Worm (Caenorhabditis elegans) whole organism, L3 larva: ENCODE results near the gene bgal-1.
A peak's percentile ranks its signal among the peaks of the same experiment; 100 is the strongest.

Experiments used
- R02D3.7 ChIP-seq: fragments of 150-350 bp; optimal IDR thresholded peaks from 2 replicates; lab custom pipeline; 2014; ENCODE audit warnings: missing biosample characterization, missing genetic modification characterization
- ZK546.5 ChIP-seq: sonication (generic microtip); optimal IDR thresholded peaks from 2 replicates; lab custom pipeline; 2017; ENCODE audit warnings: missing biosample characterization, missing genetic modification characterization
- ama-1 ChIP-seq: fragments of 150-350 bp; optimal IDR thresholded peaks from 2 replicates; lab custom pipeline; 2018
- ceh-16 ChIP-seq: sonication (generic microtip); optimal IDR thresholded peaks from 2 replicates; lab custom pipeline; 2017; ENCODE audit warnings: missing biosample characterization, missing genetic modification characterization
- ceh-28 ChIP-seq: fragments of 150-350 bp; optimal IDR thresholded peaks from 2 replicates; lab custom pipeline; 2014; ENCODE audit warnings: missing biosample characterization, missing genetic modification reagents, missing genetic modification characterization
- ceh-9 ChIP-seq: sonication (generic microtip); optimal IDR thresholded peaks from 2 replicates; lab custom pipeline; 2018; ENCODE audit warnings: missing biosample characterization, missing genetic modification characterization
- daf-12 ChIP-seq: fragments of 150-350 bp; optimal IDR thresholded peaks from 2 replicates; lab custom pipeline; 2014; ENCODE audit warnings: missing biosample characterization, missing genetic modification reagents, missing genetic modification characterization
- egl-27 ChIP-seq: sonication (generic microtip); optimal IDR thresholded peaks from 4 replicates; lab custom pipeline; 2017; ENCODE audit warnings: missing biosample characterization, missing genetic modification reagents, missing genetic modification characterization
- elt-2 ChIP-seq: sonication (generic microtip); optimal IDR thresholded peaks from 2 replicates; lab custom pipeline; 2016; ENCODE audit warnings: missing genetic modification reagents, mild to moderate bottlenecking, missing genetic modification characterization, missing compliant biosample characterization
- elt-3 ChIP-seq, 3 experiments: fragments of 150-350 bp in 1 of 3; sonication (generic microtip) in 2 of 3; optimal IDR thresholded peaks; 2 replicates in 2 of 3; 4 replicates in 1 of 3; lab custom pipeline; 2014 to 2017; ENCODE audit warnings: missing biosample characterization in 3 of 3, missing genetic modification characterization in 3 of 3
- eor-1 ChIP-seq, 2 experiments: fragments of 150-350 bp; optimal IDR thresholded peaks; 2 replicates each; lab custom pipeline; 2014 to 2018; ENCODE audit warnings: missing biosample characterization in 2 of 2, missing genetic modification characterization in 2 of 2
- fkh-10 ChIP-seq: sonication (generic microtip); optimal IDR thresholded peaks from 2 replicates; lab custom pipeline; 2017; ENCODE audit warnings: missing biosample characterization, missing genetic modification reagents, missing genetic modification characterization
- fkh-2 ChIP-seq: fragments of 150-350 bp; optimal IDR thresholded peaks from 2 replicates; lab custom pipeline; 2014; ENCODE audit warnings: missing biosample characterization, missing genetic modification reagents, missing genetic modification characterization
- fos-1 ChIP-seq: fragments of 150-350 bp; optimal IDR thresholded peaks from 2 replicates; lab custom pipeline; 2014; ENCODE audit warnings: missing biosample characterization, missing genetic modification characterization
- hmg-11 ChIP-seq: sonication (generic microtip); optimal IDR thresholded peaks from 2 replicates; lab custom pipeline; 2016; ENCODE audit warnings: missing genetic modification characterization, missing compliant biosample characterization
- lin-15B ChIP-seq: fragments of 150-350 bp; optimal IDR thresholded peaks from 2 replicates; lab custom pipeline; 2014; ENCODE audit warnings: missing biosample characterization, missing genetic modification characterization
- lin-39 ChIP-seq: fragments of 150-350 bp; optimal IDR thresholded peaks from 2 replicates; lab custom pipeline; 2018; ENCODE audit warnings: missing biosample characterization, missing genetic modification reagents, missing genetic modification characterization
- lsy-12 ChIP-seq: sonication (generic microtip); optimal IDR thresholded peaks from 2 replicates; lab custom pipeline; 2016; ENCODE audit warnings: mild to moderate bottlenecking, missing genetic modification characterization, missing compliant biosample characterization
- mdl-1 ChIP-seq: fragments of 150-350 bp; optimal IDR thresholded peaks from 2 replicates; lab custom pipeline; 2014; ENCODE audit warnings: missing biosample characterization, missing genetic modification characterization
- mml-1 ChIP-seq: fragments of 150-350 bp; sonication (generic microtip); optimal IDR thresholded peaks from 3 replicates; lab custom pipeline; 2014; ENCODE audit warnings: missing biosample characterization, missing genetic modification characterization
- nfya-1 ChIP-seq: sonication (generic microtip); optimal IDR thresholded peaks from 2 replicates; lab custom pipeline; 2017; ENCODE audit warnings: missing genetic modification characterization, mild to moderate bottlenecking, missing compliant biosample characterization, antibody characterized with exemption, moderate library complexity; ENCODE audit not compliant: insufficient read depth
- nhr-11 ChIP-seq: fragments of 150-350 bp; optimal IDR thresholded peaks from 2 replicates; lab custom pipeline; 2014; ENCODE audit warnings: missing biosample characterization, missing genetic modification characterization
- nhr-12 ChIP-seq: fragments of 150-350 bp; optimal IDR thresholded peaks from 2 replicates; lab custom pipeline; 2014; ENCODE audit warnings: missing biosample characterization, missing genetic modification characterization
- nhr-23 ChIP-seq: fragments of 150-350 bp; optimal IDR thresholded peaks from 2 replicates; lab custom pipeline; 2014; ENCODE audit warnings: missing biosample characterization, missing genetic modification reagents, missing genetic modification characterization
- nhr-237 ChIP-seq: fragments of 150-350 bp; optimal IDR thresholded peaks from 2 replicates; lab custom pipeline; 2014; ENCODE audit warnings: missing biosample characterization, missing genetic modification characterization
- nhr-25 ChIP-seq: sonication (generic microtip); optimal IDR thresholded peaks from 2 replicates; lab custom pipeline; 2017; ENCODE audit warnings: missing biosample characterization, missing genetic modification characterization
- nhr-28 ChIP-seq: fragments of 150-350 bp; optimal IDR thresholded peaks from 2 replicates; lab custom pipeline; 2014; ENCODE audit warnings: missing biosample characterization, missing genetic modification characterization
- nhr-43 ChIP-seq: sonication (generic microtip); optimal IDR thresholded peaks from 2 replicates; lab custom pipeline; 2016; ENCODE audit warnings: mild to moderate bottlenecking, missing genetic modification characterization, missing compliant biosample characterization; ENCODE audit not compliant: poor library complexity, severe bottlenecking
- nhr-76 ChIP-seq: fragments of 150-350 bp; sonication (generic microtip); optimal IDR thresholded peaks from 5 replicates; lab custom pipeline; 2014; ENCODE audit warnings: missing biosample characterization, missing genetic modification characterization
- nhr-77 ChIP-seq: fragments of 150-350 bp; optimal IDR thresholded peaks from 2 replicates; lab custom pipeline; 2014; ENCODE audit warnings: missing biosample characterization, missing genetic modification characterization
- pha-4 ChIP-seq: fragments of 150-350 bp; optimal IDR thresholded peaks from 2 replicates; lab custom pipeline; 2014; ENCODE audit warnings: missing biosample characterization, missing genetic modification reagents, missing genetic modification characterization
- sea-2 ChIP-seq: fragments of 150-350 bp; sonication (generic microtip); optimal IDR thresholded peaks from 4 replicates; lab custom pipeline; 2014; ENCODE audit warnings: missing biosample characterization, missing genetic modification reagents, missing genetic modification characterization
- skn-1 ChIP-seq: fragments of 150-350 bp; optimal IDR thresholded peaks from 2 replicates; lab custom pipeline; 2014; ENCODE audit warnings: missing biosample characterization, missing genetic modification characterization
- tbx-2 ChIP-seq: sonication (generic microtip); optimal IDR thresholded peaks from 2 replicates; lab custom pipeline; 2016; ENCODE audit warnings: mild to moderate bottlenecking, missing genetic modification characterization, missing compliant biosample characterization
- unc-62 ChIP-seq: fragments of 150-350 bp; sonication (generic microtip); optimal IDR thresholded peaks from 4 replicates; lab custom pipeline; 2014; ENCODE audit warnings: missing biosample characterization, missing genetic modification reagents, missing genetic modification characterization
- ztf-11 ChIP-seq: fragments of 150-350 bp; optimal IDR thresholded peaks from 2 replicates; lab custom pipeline; 2014; ENCODE audit warnings: missing biosample characterization, missing genetic modification characterization
- ztf-4 ChIP-seq: fragments of 150-350 bp; optimal IDR thresholded peaks from 2 replicates; lab custom pipeline; 2014; ENCODE audit warnings: missing biosample characterization, missing genetic modification characterization

Gene bgal-1

ce11 chrV:11225981-11226380 is at the start of gene bgal-1:
Gene bgal-1 (minus strand): TSS chrV:11226018.
- TF ChIP-seq nhr-23 (peak; percentile 40), egl-27 (tag; lab: Kevin White, UChicago) (no peak), ama-1 (lab: Kevin White, UChicago) (peak; percentile 69), nfya-1 (tag; lab: Kevin White, UChicago) (peak; percentile 15), nhr-76 (no peak), ceh-16 (tag; lab: Kevin White, UChicago) (no peak), tbx-2 (tag; lab: Kevin White, UChicago) (peak; percentile 1), mml-1 (tag; lab: Kevin White, UChicago) (no peak), nhr-237 (no peak), pha-4 (peak; percentile 62), eor-1 (tag; optimal IDR thresholded peaks at IDR 0.05; lab: Kevin White, UChicago) (no peak), ceh-9 (tag; lab: Kevin White, UChicago) (no peak), elt-2 (peak; percentile 23), lin-15B (tag; lab: Kevin White, UChicago) (no peak), fkh-10 (GFP tag; lab: Kevin White, UChicago) (no peak), lin-39 (tag; lab: Kevin White, UChicago) (peak; percentile 4), skn-1 (tag; lab: Kevin White, UChicago) (no peak), ztf-11 (no peak), nhr-25 (peak; percentile 21), lsy-12 (tag; lab: Kevin White, UChicago) (peak; percentile 33), R02D3.7 (tag; lab: Kevin White, UChicago) (no peak), nhr-28 (no peak), fos-1 (tag; lab: Kevin White, UChicago) (no peak), ZK546.5 (tag; lab: Kevin White, UChicago) (no peak), nhr-12 (no peak), fkh-2 (tag; lab: Kevin White, UChicago) (no peak), sea-2 (GFP tag; lab: Kevin White, UChicago) (no peak), nhr-11 (no peak)

DNA sequence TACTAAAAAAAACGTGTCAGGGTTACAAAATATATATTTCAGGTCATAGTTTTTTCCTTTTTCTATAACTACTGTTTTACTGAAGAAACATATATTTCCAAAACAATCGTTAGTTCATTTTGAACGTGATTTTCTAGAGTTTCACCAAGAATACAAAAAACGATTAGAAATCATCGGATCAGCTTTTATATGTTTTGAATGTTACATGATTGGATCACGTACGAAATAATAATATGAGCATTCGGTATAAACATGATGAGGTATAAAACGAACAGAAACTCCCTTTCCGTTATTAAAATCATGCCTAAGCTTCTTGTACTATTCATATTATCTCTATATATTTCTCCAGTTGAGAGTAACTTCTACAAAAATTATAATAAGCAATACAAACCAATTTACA is 47.0 kb upstream of the bgal-1 start, which contains the start of gene clec-223:
clec-223 (plus strand) TSS at position 301 of the 400 bp plus-strand sequence.
- TF ChIP-seq elt-3 (tag; optimal IDR thresholded peaks at IDR 0.05; lab: Kevin White, UChicago): no peak
- no peak for TF ChIP-seq ceh-9 (tag; lab: Kevin White, UChicago)
- TF ChIP-seq nhr-43 (tag; lab: Kevin White, UChicago): no peak
- TF ChIP-seq ZK546.5 (tag; lab: Kevin White, UChicago): no peak
- TF ChIP-seq sea-2 (GFP tag; lab: Kevin White, UChicago): no peak
- no peak for TF ChIP-seq ceh-28 (tag; lab: Kevin White, UChicago)
- no peak for TF ChIP-seq nfya-1 (tag; lab: Kevin White, UChicago)
- no peak for TF ChIP-seq nhr-76
- no peak for TF ChIP-seq tbx-2 (tag; lab: Kevin White, UChicago)
- TF ChIP-seq nhr-77 (tag; lab: Kevin White, UChicago): no peak
- no peak for TF ChIP-seq nhr-23
- TF ChIP-seq ama-1 (lab: Kevin White, UChicago): no peak

DNA sequence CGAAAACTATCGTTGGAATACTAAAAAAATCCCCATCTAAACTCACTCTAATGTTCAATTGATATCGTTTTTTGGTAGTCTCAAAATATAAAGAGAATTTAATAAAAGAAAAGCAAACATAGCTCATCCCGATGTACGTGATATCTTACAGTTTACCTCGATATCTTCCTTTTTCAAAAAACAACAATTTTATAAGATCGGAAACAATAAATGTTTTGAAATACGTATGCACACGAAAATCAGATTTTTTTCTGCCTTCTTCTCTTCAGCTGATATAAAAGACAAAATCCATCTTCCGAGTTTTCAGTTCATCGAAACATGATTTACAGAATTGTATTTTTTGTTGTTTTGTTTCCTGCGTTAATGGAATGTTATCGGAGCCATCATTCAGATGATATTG is 45.2 kb upstream of the bgal-1 start, which contains the start of gene clec-222:
clec-222 (plus strand) TSS at position 301 of the 400 bp plus-strand sequence.
- TF ChIP-seq ztf-4 (tag; lab: Kevin White, UChicago): no peak
- no peak for TF ChIP-seq nhr-28

DNA sequence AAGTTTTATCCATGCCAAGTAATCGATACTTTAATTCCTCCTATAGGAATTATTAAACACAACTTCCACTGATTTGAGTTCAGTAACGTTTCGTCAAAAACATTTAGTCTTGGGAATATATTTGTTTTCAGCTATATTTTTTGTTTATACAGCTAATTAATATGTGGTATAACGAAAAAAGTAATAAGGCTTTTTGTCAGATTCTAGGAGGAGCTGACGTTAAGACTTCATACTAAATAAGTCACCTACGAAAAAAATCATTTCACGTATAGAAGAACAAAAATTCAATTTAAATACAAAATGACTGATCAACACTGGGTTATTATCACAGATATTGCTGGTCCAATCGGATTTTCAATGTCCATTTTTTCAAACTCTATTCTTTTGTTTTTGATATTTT is 43.0 kb upstream of the bgal-1 start, which contains the start of gene str-115:
str-115 (plus strand) TSS at position 301 of the 400 bp plus-strand sequence.
- no peak for TF ChIP-seq unc-62 (GFP tag; lab: Kevin White, UChicago)
- TF ChIP-seq ceh-16 (tag; lab: Kevin White, UChicago): no peak
- no peak for TF ChIP-seq ama-1 (lab: Kevin White, UChicago)
- TF ChIP-seq hmg-11 (tag; lab: Kevin White, UChicago): no peak

- TF ChIP-seq unc-62 (GFP tag; lab: Kevin White, UChicago) (no peak), elt-2 (no peak), mdl-1 (no peak), daf-12 (tag; lab: Kevin White, UChicago) (no peak), ceh-28 (tag; lab: Kevin White, UChicago) (no peak), hmg-11 (tag; lab: Kevin White, UChicago) (no peak), mml-1 (tag; lab: Kevin White, UChicago) (no peak), ztf-11 (no peak), nhr-12 (no peak), fos-1 (tag; lab: Kevin White, UChicago) (no peak)
These were observed 40.9 kb upstream of the bgal-1 start, which contains the start of gene str-116 for ce11 chrV:11266681-11267080. Gene str-116 (plus strand): TSS chrV:11266981.
